Worm (Caenorhabditis elegans) whole organism, L4 larva: Measurements from ENCODE around the gene ZK617.26.

Experiments used
- D1046.2 ChIP-seq: fragments of 200-800 bp; sonication (Bioruptor generic); IDR thresholded peaks from 2 replicates; pipeline ENCODE4 v1.3.6; 2022; ENCODE audit warnings: missing genetic modification characterization, missing compliant biosample characterization
- F44E2.7 ChIP-seq: fragments of 200-800 bp; sonication (Bioruptor generic); IDR thresholded peaks from 2 replicates; pipeline ENCODE4 v2.1.2; 2022; ENCODE audit warnings: missing genetic modification characterization, missing compliant biosample characterization
- Y75B8A.6 ChIP-seq: fragments of 200-800 bp; sonication (Bioruptor generic); IDR thresholded peaks from 2 replicates; pipeline ENCODE4 v1.3.6; 2022; ENCODE audit warnings: missing genetic modification reagents, missing genetic modification characterization, missing compliant biosample characterization
- aha-1 ChIP-seq: fragments of 150-350 bp; peaks from one replicate; lab custom pipeline; 2014; ENCODE audit warnings: missing biosample characterization, missing genetic modification characterization
- ama-1 ChIP-seq: fragments of 150-350 bp; optimal IDR thresholded peaks from 2 replicates; lab custom pipeline; 2014; ENCODE audit warnings: inconsistent platforms, mixed read lengths
- ceh-20 ChIP-seq: fragments of 200-800 bp; sonication (Bioruptor generic); IDR thresholded peaks from 2 replicates; pipeline ENCODE4 v1.3.6; 2022; ENCODE audit warnings: missing genetic modification reagents, missing genetic modification characterization, missing compliant biosample characterization
- ceh-28 ChIP-seq: fragments of 150-350 bp; optimal IDR thresholded peaks from 2 replicates; lab custom pipeline; 2014; ENCODE audit warnings: missing biosample characterization, missing genetic modification reagents, missing genetic modification characterization
- ceh-44 ChIP-seq: fragments of 200-800 bp; sonication (Bioruptor generic); IDR thresholded peaks from 2 replicates; pipeline ENCODE4 v1.3.6; 2022; ENCODE audit warnings: missing genetic modification reagents, missing genetic modification characterization, missing compliant biosample characterization
- ceh-62 ChIP-seq: sonication (generic microtip); optimal IDR thresholded peaks from 2 replicates; lab custom pipeline; 2017; ENCODE audit warnings: missing biosample characterization, missing genetic modification characterization
- cey-2 ChIP-seq: sonication (generic microtip); optimal IDR thresholded peaks from 3 replicates; lab custom pipeline; 2017; ENCODE audit warnings: missing genetic modification characterization, mild to moderate bottlenecking, missing compliant biosample characterization, antibody characterized with exemption, borderline replicate concordance; ENCODE audit not compliant: insufficient read depth
- ctbp-1 ChIP-seq: fragments of 200-800 bp; sonication (Bioruptor generic); IDR thresholded peaks from 2 replicates; pipeline ENCODE4 v1.3.6; 2022; ENCODE audit warnings: missing genetic modification reagents, missing genetic modification characterization, missing compliant biosample characterization
- dmd-8 ChIP-seq: fragments of 200-800 bp; sonication (Bioruptor generic); IDR thresholded peaks from 2 replicates; pipeline ENCODE4 v1.3.6; 2022; ENCODE audit warnings: missing genetic modification characterization, missing compliant biosample characterization
- dmd-9 ChIP-seq: fragments of 200-800 bp; sonication (Bioruptor generic); IDR thresholded peaks from 2 replicates; pipeline ENCODE4 v1.3.6; 2022; ENCODE audit warnings: missing genetic modification reagents, missing genetic modification characterization, missing compliant biosample characterization
- dpl-1 ChIP-seq: fragments of 150-350 bp; optimal IDR thresholded peaks from 2 replicates; lab custom pipeline; 2014; ENCODE audit warnings: missing biosample characterization, missing genetic modification reagents, missing genetic modification characterization
- egl-43 ChIP-seq: fragments of 200-800 bp; sonication (Bioruptor generic); IDR thresholded peaks from 2 replicates; pipeline ENCODE4 v1.3.6; 2022; ENCODE audit warnings: missing genetic modification reagents, missing genetic modification characterization, missing compliant biosample characterization
- hlh-30 ChIP-seq: sonication (generic microtip); optimal IDR thresholded peaks from 2 replicates; lab custom pipeline; 2017; ENCODE audit warnings: antibody characterized with exemption, mild to moderate bottlenecking, missing genetic modification characterization, missing compliant biosample characterization; ENCODE audit not compliant: insufficient read depth
- jun-1 ChIP-seq: fragments of 150-350 bp; optimal IDR thresholded peaks from 2 replicates; lab custom pipeline; 2014; ENCODE audit warnings: missing biosample characterization, missing genetic modification reagents, missing genetic modification characterization
- lim-7 ChIP-seq: fragments of 200-800 bp; sonication (Bioruptor generic); IDR thresholded peaks from 2 replicates; pipeline ENCODE4 v1.3.6; 2022; ENCODE audit warnings: missing genetic modification characterization, missing compliant biosample characterization
- lin-13 ChIP-seq: fragments of 150-350 bp; optimal IDR thresholded peaks from 2 replicates; lab custom pipeline; 2014; ENCODE audit warnings: missing biosample characterization, missing genetic modification reagents, missing genetic modification characterization
- lin-39 ChIP-seq: fragments of 150-350 bp; optimal IDR thresholded peaks from 2 replicates; lab custom pipeline; 2014; ENCODE audit warnings: missing biosample characterization, missing genetic modification reagents, missing genetic modification characterization
- lir-3 ChIP-seq: sonication (generic microtip); optimal IDR thresholded peaks from 2 replicates; lab custom pipeline; 2016; ENCODE audit warnings: mild to moderate bottlenecking, missing genetic modification characterization, missing compliant biosample characterization
- lsy-2 ChIP-seq, 2 experiments: fragments of 150-350 bp in 1 of 2; sonication (generic microtip) in 1 of 2; optimal IDR thresholded peaks; 2 replicates each; lab custom pipeline; 2014 to 2017; ENCODE audit warnings: missing biosample characterization in 2 of 2, missing genetic modification characterization in 2 of 2
- madf-5 ChIP-seq, 2 experiments: fragments of 200-800 bp; sonication (Bioruptor generic); IDR thresholded peaks; 2 replicates each; pipeline ENCODE4 v1.3.6; 2022; ENCODE audit warnings: missing compliant biosample characterization in 2 of 2, missing genetic modification characterization in 2 of 2
- mdt-29 ChIP-seq: fragments of 200-800 bp; sonication (Bioruptor generic); IDR thresholded peaks from 2 replicates; pipeline ENCODE4 v1.3.6; 2022; ENCODE audit warnings: missing genetic modification reagents, missing genetic modification characterization, missing compliant biosample characterization
- mes-2 ChIP-seq: sonication (generic microtip); optimal IDR thresholded peaks from 2 replicates; lab custom pipeline; 2016; ENCODE audit warnings: missing genotype, mild to moderate bottlenecking, missing genetic modification characterization, missing compliant biosample characterization; ENCODE audit not compliant: poor library complexity, severe bottlenecking
- mxl-3 ChIP-seq: fragments of 200-800 bp; sonication (Bioruptor generic); optimal IDR thresholded peaks from 2 replicates; lab custom pipeline; 2018; ENCODE audit warnings: mild to moderate bottlenecking, missing genetic modification characterization, missing compliant biosample characterization
- nhr-102 ChIP-seq: sonication (generic microtip); optimal IDR thresholded peaks from 2 replicates; lab custom pipeline; 2016; ENCODE audit warnings: mild to moderate bottlenecking, missing genetic modification characterization, moderate library complexity, missing compliant biosample characterization
- nhr-11 ChIP-seq: fragments of 150-350 bp; optimal IDR thresholded peaks from 2 replicates; lab custom pipeline; 2014; ENCODE audit warnings: missing biosample characterization, missing genetic modification characterization
- nhr-41 ChIP-seq: fragments of 200-800 bp; sonication (Bioruptor generic); IDR thresholded peaks from 2 replicates; pipeline ENCODE4 v1.3.6; 2022; ENCODE audit warnings: missing genetic modification reagents, missing genetic modification characterization, missing compliant biosample characterization
- rbr-2 ChIP-seq: sonication (generic microtip); optimal IDR thresholded peaks from 2 replicates; lab custom pipeline; 2016; ENCODE audit warnings: missing genotype, missing genetic modification characterization, missing compliant biosample characterization
- snpc-4 ChIP-seq: fragments of 150-350 bp; optimal IDR thresholded peaks from 2 replicates; lab custom pipeline; 2014; ENCODE audit warnings: missing biosample characterization, missing genetic modification characterization
- unc-130 ChIP-seq: sonication (generic microtip); optimal IDR thresholded peaks from 2 replicates; lab custom pipeline; 2016; ENCODE audit warnings: missing genetic modification reagents, missing genetic modification characterization, missing compliant biosample characterization
- unc-62 ChIP-seq, 3 experiments: fragments of 150-350 bp in 1 of 3; sonication (generic microtip); optimal IDR thresholded peaks in 2 of 3; peaks in 1 of 3; 1 replicate in 1 of 3; 2 replicates in 2 of 3; lab custom pipeline; 2014 to 2017; ENCODE audit warnings: missing biosample characterization in 3 of 3, missing genetic modification characterization in 3 of 3, missing genetic modification reagents in 3 of 3, missing genotype in 1 of 3
- zag-1 ChIP-seq: fragments of 150-350 bp; optimal IDR thresholded peaks from 2 replicates; lab custom pipeline; 2014; ENCODE audit warnings: missing biosample characterization, missing genetic modification characterization
- zfp-3 ChIP-seq: fragments of 200-800 bp; sonication (Bioruptor generic); conservative IDR thresholded peaks from 2 replicates; pipeline ENCODE4 v1.3.6; 2022; ENCODE audit warnings: missing genetic modification reagents, missing genetic modification characterization, missing compliant biosample characterization

Gene ZK617.26

DNA sequence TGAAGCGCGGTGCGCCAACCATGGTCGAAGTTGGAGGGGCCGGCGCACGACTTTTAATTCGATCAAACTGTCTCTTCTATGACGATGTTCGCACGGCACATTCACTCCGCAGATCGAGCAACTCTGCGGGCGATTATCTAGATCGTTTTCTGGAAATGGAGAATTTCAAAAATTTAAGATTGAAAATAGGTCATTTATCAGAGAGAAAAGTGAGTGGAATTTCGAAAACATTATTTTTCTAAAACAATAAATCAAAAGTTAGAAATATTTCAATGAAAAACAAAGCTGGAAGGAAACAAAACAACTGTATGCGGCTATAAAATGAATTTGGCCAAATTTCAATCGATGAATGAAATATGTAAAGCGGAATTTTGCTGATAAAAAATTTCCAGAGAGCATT is at the start of gene ZK617.26, which contains the start of gene unc-22:
ZK617.26 (minus strand) TSS at position 101 of the 400 bp plus-strand sequence.
unc-22 (minus strand) TSS at position 149 of the 400 bp plus-strand sequence.
- TF ChIP-seq mes-2 (tag; lab: Kevin White, UChicago), result no peak
- TF ChIP-seq rbr-2, result no peak
- TF ChIP-seq lim-7 (GFP tag; lab: Robert Waterston, UW), result no peak
- no peak for TF ChIP-seq nhr-102 (tag; lab: Kevin White, UChicago)
- no peak for TF ChIP-seq dmd-8 (GFP tag; lab: Robert Waterston, UW)
- no peak for TF ChIP-seq mdt-29
- TF ChIP-seq zag-1, result no peak
- TF ChIP-seq Y75B8A.6 (GFP tag; lab: Robert Waterston, UW), result no peak
- TF ChIP-seq jun-1 (tag; lab: Kevin White, UChicago), result no peak

DNA sequence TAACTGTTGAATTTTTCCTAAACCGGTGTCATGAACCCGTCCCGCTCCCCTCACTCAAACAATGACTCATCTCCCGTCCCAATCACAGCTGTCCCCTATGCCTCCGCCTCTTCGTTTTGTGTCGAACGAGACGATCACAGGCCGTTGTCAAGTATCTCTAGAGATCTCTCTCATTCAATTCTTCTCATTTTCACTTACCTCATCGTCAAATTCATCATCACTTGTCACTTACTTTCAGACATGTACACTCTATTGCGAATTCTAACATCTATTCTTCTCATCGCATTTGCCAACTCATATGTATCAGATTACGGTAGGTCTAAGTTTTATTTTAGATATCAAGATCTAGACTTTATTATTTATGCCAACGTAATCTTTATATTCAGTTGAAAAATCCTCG is 46.7 kb upstream of the ZK617.26 start, which contains the start of gene K08E4.3:
K08E4.3 (plus strand) TSS at position 235 of the 400 bp plus-strand sequence.
- TF ChIP-seq snpc-4 (tag; lab: Kevin White, UChicago), result no peak
- peak; percentile 8 for TF ChIP-seq mes-2 (tag; lab: Kevin White, UChicago)
- no peak for TF ChIP-seq ceh-20 (GFP tag; lab: Robert Waterston, UW)

ce11 chrIV:12056603-12057002 is 45.8 kb upstream of the ZK617.26 start, which contains the start of gene K08E4.2:
Gene K08E4.2, minus strand, starts transcription at chrIV:12056656.
- TF ChIP-seq ceh-44 (no peak), ctbp-1 (GFP tag; lab: Robert Waterston, UW) (no peak), F44E2.7 (no peak), egl-43 (GFP tag; lab: Robert Waterston, UW) (no peak), cey-2 (tag; lab: Kevin White, UChicago) (no peak), unc-62 (GFP tag; optimal IDR thresholded peaks at IDR 0.05 in 1 of 2; lab: Kevin White, UChicago) (no peak), unc-62 (tag; optimal IDR thresholded peaks at IDR 0.05; lab: Kevin White, UChicago) (no peak), lin-39 (tag; lab: Kevin White, UChicago) (no peak), nhr-11 (no peak), madf-5 (GFP tag; IDR thresholded peaks at IDR 0.05; lab: Robert Waterston, UW) (no peak), unc-130 (GFP tag; lab: Kevin White, UChicago) (no peak), ceh-62 (tag; lab: Kevin White, UChicago) (no peak), snpc-4 (tag; lab: Kevin White, UChicago) (no peak), aha-1 (no peak), mxl-3 (GFP tag; lab: Kevin White, UChicago) (no peak), ama-1 (lab: Kevin White, UChicago) (no peak), dmd-9 (GFP tag; lab: Robert Waterston, UW) (no peak), zfp-3 (GFP tag; lab: Robert Waterston, UW) (no peak)

DNA sequence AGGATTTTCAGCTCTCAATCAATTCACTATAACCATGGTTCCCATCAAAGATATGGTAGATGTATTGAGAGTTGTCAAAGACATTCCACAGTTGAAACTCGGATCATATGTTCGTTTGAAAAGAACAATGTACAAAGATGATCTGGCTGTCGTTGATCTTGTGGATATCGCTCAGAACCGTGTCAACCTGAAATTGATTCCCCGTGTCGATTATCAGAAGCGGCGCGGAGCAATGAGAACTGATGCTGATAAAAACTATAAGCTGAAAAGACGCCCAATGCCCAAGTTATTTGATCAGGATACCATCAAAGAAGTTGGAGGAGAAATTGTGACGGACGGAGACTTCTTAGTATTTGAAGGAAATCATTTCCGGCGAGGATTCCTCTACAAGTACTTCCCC is 41.7 kb upstream of the ZK617.26 start:
- peak; percentile 96 for TF ChIP-seq aha-1
- no peak for TF ChIP-seq D1046.2 (GFP tag; lab: Robert Waterston, UW)
- TF ChIP-seq, all 104 proteins: peak for 1

ce11 chrIV:12051049-12051792 is 40.5 kb upstream of the ZK617.26 start, which contains the start of the genes bre-5 and spt-5:
Gene bre-5, minus strand, starts transcription at chrIV:12051215.
Gene spt-5, plus strand, starts transcription at chrIV:12051491.
- TF ChIP-seq mes-2 (tag; lab: Kevin White, UChicago) (peak; percentile 65), dpl-1 (peak; percentile 29), lir-3 (tag; lab: Kevin White, UChicago) (no peak), unc-62 (GFP tag; optimal IDR thresholded peaks at IDR 0.05 in 1 of 2; lab: Kevin White, UChicago) (peak in 1 of 2 experiments; percentile 8), unc-62 (tag; optimal IDR thresholded peaks at IDR 0.05; lab: Kevin White, UChicago) (no peak), nhr-41 (GFP tag; lab: Robert Waterston, UW) (no peak), hlh-30 (tag; lab: Kevin White, UChicago) (peak; percentile 6), ceh-28 (tag; lab: Kevin White, UChicago) (peak; percentile 59), lin-13 (GFP tag; lab: Kevin White, UChicago) (no peak), lsy-2 (tag; optimal IDR thresholded peaks at IDR 0.05; lab: Kevin White, UChicago) (peak in 1 of 2 experiments; percentile 56)
